Fruit fly (Drosophila melanogaster) whole organism, adult: ENCODE measurements around the gene thoc6.

Source experiments
- CG12768 ChIP-seq: fragments of 200-800 bp; sonication (Bioruptor generic); optimal IDR thresholded peaks from 2 replicates; lab custom pipeline; 2017; ENCODE audit warnings: missing biosample characterization, missing genetic modification characterization, mild to moderate bottlenecking, moderate library complexity, missing genetic modification reagents
- CG14711 ChIP-seq: fragments of 200-800 bp; sonication (Bioruptor generic); optimal IDR thresholded peaks from 2 replicates; lab custom pipeline; 2018; ENCODE audit warnings: missing biosample characterization, mild to moderate bottlenecking, missing genetic modification characterization, moderate library complexity
- CG1620 ChIP-seq: fragments of 200-800 bp; sonication (Bioruptor generic); optimal IDR thresholded peaks from 2 replicates; lab custom pipeline; 2016; ENCODE audit warnings: missing biosample characterization, missing genetic modification characterization
- CG33017 ChIP-seq: fragments of 200-800 bp; sonication (Bioruptor generic); optimal IDR thresholded peaks from 2 replicates; lab custom pipeline; 2018; ENCODE audit warnings: missing biosample characterization, mild to moderate bottlenecking, missing genetic modification characterization, moderate library complexity
- CG7045 ChIP-seq: fragments of 200-800 bp; sonication (Bioruptor generic); optimal IDR thresholded peaks from 2 replicates; lab custom pipeline; 2017; ENCODE audit warnings: missing biosample characterization, mild to moderate bottlenecking, missing genetic modification characterization
- Crg-1 ChIP-seq: fragments of 200-800 bp; sonication (Bioruptor generic); optimal IDR thresholded peaks from 2 replicates; lab custom pipeline; 2016; ENCODE audit warnings: missing biosample characterization, missing genetic modification characterization
- Mnt ChIP-seq: fragments of 200-800 bp; sonication (Bioruptor generic); optimal IDR thresholded peaks from 2 replicates; lab custom pipeline; 2016; ENCODE audit warnings: missing biosample characterization, mild to moderate bottlenecking, missing genetic modification characterization

DNA sequence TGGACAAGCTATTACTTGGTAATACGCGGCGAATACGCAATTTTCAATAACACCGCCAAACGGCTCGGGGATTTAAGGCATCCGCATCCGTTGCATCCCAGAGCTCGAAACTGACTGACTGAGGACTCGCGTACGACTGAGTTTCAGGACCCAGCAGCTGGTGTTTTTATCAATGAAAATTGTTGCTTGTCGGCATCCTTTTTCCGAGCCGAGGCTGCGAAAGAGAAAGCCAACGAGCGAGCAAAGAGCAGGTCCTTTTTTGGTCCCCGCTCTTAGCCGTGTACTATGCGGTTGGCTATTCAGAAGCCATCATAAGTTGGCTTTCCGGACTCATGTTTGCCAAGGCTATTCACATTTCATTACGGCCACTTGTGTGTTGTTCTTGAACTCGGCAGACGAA is 18.1 kb downstream of the thoc6 start, which contains the start of gene Rh7:
- TF ChIP-seq Crg-1 (GFP tag; lab: Kevin White, UChicago), result no peak
- no peak for TF ChIP-seq CG12768 (GFP tag; lab: Kevin White, UChicago)
- no peak for TF ChIP-seq CG7045 (GFP tag; lab: Kevin White, UChicago)
- no peak for TF ChIP-seq CG14711 (tag; lab: Kevin White, UChicago)
- TF ChIP-seq CG1620 (GFP tag; lab: Kevin White, UChicago), result no peak
- TF ChIP-seq Mnt, result no peak
- no peak for TF ChIP-seq CG33017 (tag; lab: Kevin White, UChicago)
